Fruit fly (Drosophila melanogaster) whole organism: ENCODE measurements around the gene CG2260.
A peak's percentile ranks its signal among the peaks of the same experiment; 100 is the strongest.

ENCODE experiments used
- CG8478 ChIP-seq: fragments of >200 bp; optimal IDR thresholded peaks from 2 replicates; lab custom pipeline; 2018; ENCODE audit warnings: inconsistent platforms
- Dll ChIP-seq: fragments of >200 bp; optimal IDR thresholded peaks from 2 replicates; lab custom pipeline; 2017
- EcR ChIP-seq, 2 experiments: fragments of >200 bp; optimal IDR thresholded peaks; 2 replicates each; lab custom pipeline; 2017; ENCODE audit warnings: missing biosample characterization in 2 of 2, missing genetic modification characterization in 2 of 2, missing genetic modification reagents in 2 of 2
- usp ChIP-seq: fragments of >200 bp; optimal IDR thresholded peaks from 2 replicates; lab custom pipeline; 2017; ENCODE audit warnings: missing biosample characterization, missing genetic modification characterization, mixed read lengths

DNA sequence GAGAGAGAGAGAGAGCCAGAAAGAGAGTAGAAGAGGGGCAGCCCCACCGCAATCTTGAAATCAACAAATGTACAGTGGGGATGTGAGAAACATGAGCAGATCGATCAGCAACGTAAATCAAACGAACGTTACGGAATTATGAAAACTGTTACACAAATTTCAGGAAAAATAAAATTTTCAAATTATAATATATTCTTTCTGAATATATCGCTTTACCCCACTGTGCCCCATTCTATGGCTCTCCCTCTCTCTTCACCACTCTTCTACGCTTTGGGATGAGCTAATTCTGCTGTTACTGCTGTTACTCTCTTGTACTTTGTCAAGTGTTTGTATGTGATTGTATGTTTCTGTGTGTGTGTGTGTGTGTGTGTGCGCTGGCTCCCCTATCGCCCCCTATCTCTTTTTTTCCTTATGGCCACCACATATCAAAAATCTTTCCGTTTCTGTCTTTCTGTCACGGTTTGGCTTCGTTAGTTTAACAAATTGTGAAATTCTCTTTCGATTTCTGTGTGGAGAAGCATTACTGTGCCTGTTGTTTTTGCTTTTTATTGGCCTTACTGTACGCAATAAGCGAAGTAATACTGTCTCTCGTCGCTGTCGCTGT, 29.8 kb downstream of the CG2260 start:
- TF ChIP-seq usp (no peak), Dll (lab: Kevin White, UChicago) (peak; percentile 13), CG8478 (lab: Kevin White, UChicago) (no peak), EcR (GFP tag; optimal IDR thresholded peaks at IDR 0.05; lab: Kevin White, UChicago) (no peak)
